In genomic region chr4:488828-489560, dm6 we compare ENCODE assay signal across 4 fruit fly cellular contexts.
TF ChIP-seq lines count a peak whose summit lies in the region.

Gene Asator, minus strand, starts transcription at chr4:488994.

- TF ChIP-seq CTCF in whole organism, embryonic (GFP tag; optimal IDR thresholded peaks at IDR 0.05; lab: Kevin White, UChicago), result no peak

TF ChIP-seq in whole organism, embryonic, 481 proteins besides CTCF, POLR2A, EP300 and RAD21 (continues in another document):
- TF ChIP-seq HLH4C (GFP tag; IDR thresholded peaks at IDR 0.05; lab: Robert Waterston, UW; ENCODE audit: partially characterized antibody), result no peak
- peak; percentile 33 to 67 for TF ChIP-seq chif (GFP tag; optimal IDR thresholded peaks at IDR 0.05; lab: Kevin White, UChicago)
- TF ChIP-seq ttk (GFP tag; IDR thresholded peaks at IDR 0.05; lab: Robert Waterston, UW), result no peak; the same call in 1 of the 2 replicates
- no peak for TF ChIP-seq Rx (GFP tag; IDR thresholded peaks at IDR 0.05; lab: Robert Waterston, UW)
- TF ChIP-seq HLH3B (GFP tag; IDR thresholded peaks at IDR 0.05; lab: Robert Waterston, UW), result peak; percentile 61; the same call in 1 of the 2 replicates
- TF ChIP-seq btn (GFP tag; optimal IDR thresholded peaks at IDR 0.05; lab: Kevin White, UChicago), result no peak
- peak; percentile 49 for TF ChIP-seq CG17385 (GFP tag; optimal IDR thresholded peaks at IDR 0.05; lab: Kevin White, UChicago)
- no peak for TF ChIP-seq Bgb (GFP tag; IDR thresholded peaks at IDR 0.05; lab: Robert Waterston, UW; ENCODE audit: partially characterized antibody)
- no peak for TF ChIP-seq Dp (GFP tag; optimal IDR thresholded peaks at IDR 0.05; lab: Kevin White, UChicago)
- TF ChIP-seq CG2199 (GFP tag; IDR thresholded peaks at IDR 0.05; lab: Robert Waterston, UW), result peak; percentile 87
- peak; percentile 46 for TF ChIP-seq Nf-YC (tag; optimal IDR thresholded peaks at IDR 0.05; lab: Kevin White, UChicago)
- TF ChIP-seq pzg (GFP tag; optimal IDR thresholded peaks at IDR 0.05; lab: Kevin White, UChicago), result no peak
- TF ChIP-seq emc (GFP tag; optimal IDR thresholded peaks at IDR 0.05; lab: Kevin White, UChicago), result peak; percentile 6
- TF ChIP-seq Hr39 (optimal IDR thresholded peaks at IDR 0.05; lab: Kevin White, UChicago), result no peak
- TF ChIP-seq ERR (GFP tag; optimal IDR thresholded peaks at IDR 0.05; lab: Kevin White, UChicago), result peak; percentile 35
- no peak for TF ChIP-seq CG11723 (GFP tag; optimal IDR thresholded peaks at IDR 0.05; lab: Kevin White, UChicago)
- peak; percentile 24 for TF ChIP-seq CG8388 (GFP tag; optimal IDR thresholded peaks at IDR 0.05; lab: Kevin White, UChicago)
- peak; percentile 40 for TF ChIP-seq ash1 (GFP tag; optimal IDR thresholded peaks at IDR 0.05; lab: Kevin White, UChicago)
- peak; percentile 66 for TF ChIP-seq dmrt11E (tag; optimal IDR thresholded peaks at IDR 0.05; lab: Kevin White, UChicago)
- no peak for TF ChIP-seq pfk (GFP tag; optimal IDR thresholded peaks at IDR 0.05; lab: Kevin White, UChicago)
- peak; percentile 65 for TF ChIP-seq nom (GFP tag; optimal IDR thresholded peaks at IDR 0.05; lab: Kevin White, UChicago)
- TF ChIP-seq Sry-δ (GFP tag; optimal IDR thresholded peaks at IDR 0.05; lab: Kevin White, UChicago), result peak; percentile 22

TF ChIP-seq in whole organism, prepupa, 60 proteins besides CTCF, POLR2A, EP300 and RAD21 (continues in another document):
- TF ChIP-seq CG34406 (GFP tag; optimal IDR thresholded peaks at IDR 0.05; lab: Kevin White, UChicago) (peak; percentile 54), Sox15 (GFP tag; optimal IDR thresholded peaks at IDR 0.05; lab: Kevin White, UChicago) (no peak), Sox102F (GFP tag; optimal IDR thresholded peaks at IDR 0.05; lab: Kevin White, UChicago) (peak; percentile 70), net (GFP tag; optimal IDR thresholded peaks at IDR 0.05; lab: Kevin White, UChicago) (peak; percentile 40), Sox14 (GFP tag; optimal IDR thresholded peaks at IDR 0.05; lab: Kevin White, UChicago) (peak; percentile 49), CG11902 (GFP tag; optimal IDR thresholded peaks at IDR 0.05; lab: Kevin White, UChicago) (peak; percentile 46), acj6 (GFP tag; optimal IDR thresholded peaks at IDR 0.05; lab: Kevin White, UChicago) (peak; percentile 59), topi (GFP tag; optimal IDR thresholded peaks at IDR 0.05; lab: Kevin White, UChicago) (peak; percentile 65), fd59A (GFP tag; optimal IDR thresholded peaks at IDR 0.05; lab: Kevin White, UChicago) (peak; percentile 13), CG9139 (GFP tag; optimal IDR thresholded peaks at IDR 0.05; lab: Kevin White, UChicago) (peak; percentile 5), esn (GFP tag; optimal IDR thresholded peaks at IDR 0.05; lab: Kevin White, UChicago) (peak; percentile 64), ss (GFP tag; optimal IDR thresholded peaks at IDR 0.05; lab: Kevin White, UChicago) (peak; percentile 57 to 85), CG6276 (GFP tag; optimal IDR thresholded peaks at IDR 0.05; lab: Kevin White, UChicago) (no peak), CG6854 (GFP tag; optimal IDR thresholded peaks at IDR 0.05; lab: Kevin White, UChicago) (peak; percentile 28), fkh (GFP tag; optimal IDR thresholded peaks at IDR 0.05; lab: Kevin White, UChicago) (no peak), Blimp-1 (GFP tag; optimal IDR thresholded peaks at IDR 0.05; lab: Kevin White, UChicago) (no peak), svp (GFP tag; lab: Kevin White, UChicago) (peak; percentile 84), Eip78C (GFP tag; lab: Kevin White, UChicago) (peak; percentile 90), Hr38 (GFP tag; optimal IDR thresholded peaks at IDR 0.05; lab: Kevin White, UChicago) (no peak), vri (GFP tag; optimal IDR thresholded peaks at IDR 0.05; lab: Kevin White, UChicago) (peak; percentile 60), Ets21C (GFP tag; optimal IDR thresholded peaks at IDR 0.05; lab: Kevin White, UChicago) (peak; percentile 50), CG7368 (GFP tag; optimal IDR thresholded peaks at IDR 0.05; lab: Kevin White, UChicago) (peak; percentile 44), CG16779 (tag; optimal IDR thresholded peaks at IDR 0.05; lab: Kevin White, UChicago) (no peak), CG8119 (GFP tag; IDR thresholded peaks at IDR 0.05; lab: Robert Waterston, UW) (no peak), eg (GFP tag; IDR thresholded peaks at IDR 0.05; lab: Robert Waterston, UW) (no peak)

TF ChIP-seq in whole organism, pupa, 21 proteins besides CTCF, POLR2A, EP300 and RAD21:
- TF ChIP-seq CG14655 (GFP tag; optimal IDR thresholded peaks at IDR 0.05; lab: Kevin White, UChicago) (peak; percentile 21), Pif1B (GFP tag; optimal IDR thresholded peaks at IDR 0.05; lab: Kevin White, UChicago) (peak; percentile 40), Snoo (tag; optimal IDR thresholded peaks at IDR 0.05; lab: Kevin White, UChicago) (peak; percentile 25), CG17806 (tag; optimal IDR thresholded peaks at IDR 0.05; lab: Kevin White, UChicago) (peak; percentile 25), CG13204 (GFP tag; optimal IDR thresholded peaks at IDR 0.05; lab: Kevin White, UChicago) (no peak), CG8301 (tag; optimal IDR thresholded peaks at IDR 0.05; lab: Kevin White, UChicago) (no peak), CG15710 (tag; optimal IDR thresholded peaks at IDR 0.05; lab: Kevin White, UChicago) (peak; percentile 55), CG8159 (tag; optimal IDR thresholded peaks at IDR 0.05; lab: Kevin White, UChicago) (peak; percentile 59), Pif1A (GFP tag; optimal IDR thresholded peaks at IDR 0.05; lab: Kevin White, UChicago) (peak; percentile 61), EcR (GFP tag; optimal IDR thresholded peaks at IDR 0.05; lab: Kevin White, UChicago) (no peak), gl (tag; optimal IDR thresholded peaks at IDR 0.05; lab: Kevin White, UChicago) (peak; percentile 9), CG4496 (GFP tag; IDR thresholded peaks at IDR 0.05; lab: Robert Waterston, UW) (no peak), Ets98B (GFP tag; IDR thresholded peaks at IDR 0.05; lab: Robert Waterston, UW) (no peak), CG12605 (GFP tag; IDR thresholded peaks at IDR 0.05; lab: Robert Waterston, UW) (no peak), CG9948 (tag; optimal IDR thresholded peaks at IDR 0.05; lab: Kevin White, UChicago) (peak; percentile 21), CG32121 (GFP tag; IDR thresholded peaks at IDR 0.05; lab: Robert Waterston, UW) (no peak), rn (GFP tag; IDR thresholded peaks at IDR 0.05; lab: Robert Waterston, UW) (no peak), CG34367 (tag; optimal IDR thresholded peaks at IDR 0.05; lab: Kevin White, UChicago) (peak; percentile 29), fd96Ca (GFP tag; IDR thresholded peaks at IDR 0.05; lab: Robert Waterston, UW) (no peak), CG10348 (GFP tag; IDR thresholded peaks at IDR 0.05; lab: Robert Waterston, UW) (no peak), D1 (tag; optimal IDR thresholded peaks at IDR 0.05; lab: Kevin White, UChicago) (no peak)

TF ChIP-seq in whole organism, wandering third instar larva, 38 proteins besides CTCF, POLR2A, EP300 and RAD21:
- TF ChIP-seq woc (GFP tag; optimal IDR thresholded peaks at IDR 0.05; lab: Kevin White, UChicago) (peak; percentile 79), rgr (GFP tag; optimal IDR thresholded peaks at IDR 0.05; lab: Kevin White, UChicago) (peak; percentile 65), psq (GFP tag; optimal IDR thresholded peaks at IDR 0.05; lab: Kevin White, UChicago) (peak; percentile 38), Abd-B (GFP tag; optimal IDR thresholded peaks at IDR 0.05; lab: Kevin White, UChicago) (no peak), OdsH (GFP tag; optimal IDR thresholded peaks at IDR 0.05; lab: Kevin White, UChicago) (peak; percentile 67), Dif (GFP tag; optimal IDR thresholded peaks at IDR 0.05; lab: Kevin White, UChicago; ENCODE audit: partially characterized antibody) (no peak), fru (GFP tag; optimal IDR thresholded peaks at IDR 0.05; lab: Kevin White, UChicago) (peak; percentile 77), Hr83 (GFP tag; optimal IDR thresholded peaks at IDR 0.05; lab: Kevin White, UChicago; ENCODE audit: poor library complexity, severe bottlenecking) (peak; percentile 4), Rel (GFP tag; optimal IDR thresholded peaks at IDR 0.05; lab: Kevin White, UChicago) (peak; percentile 14), Rel (tag; optimal IDR thresholded peaks at IDR 0.05; lab: Kevin White, UChicago) (no peak), br (GFP tag; optimal IDR thresholded peaks at IDR 0.05; lab: Kevin White, UChicago) (peak; percentile 69), lola (GFP tag; optimal IDR thresholded peaks at IDR 0.05; lab: Kevin White, UChicago) (no peak), HLH106 (tag; optimal IDR thresholded peaks at IDR 0.05; lab: Kevin White, UChicago) (peak; percentile 63), ey (GFP tag; optimal IDR thresholded peaks at IDR 0.05; lab: Kevin White, UChicago) (peak; percentile 70), Sp1 (GFP tag; optimal IDR thresholded peaks at IDR 0.05; lab: Kevin White, UChicago) (peak; percentile 60), CG32264 (GFP tag; optimal IDR thresholded peaks at IDR 0.05; lab: Kevin White, UChicago) (peak; percentile 12), foxo (GFP tag; optimal IDR thresholded peaks at IDR 0.05; lab: Kevin White, UChicago) (peak in 1 of 2 experiments; percentile 76), CrebA (GFP tag; optimal IDR thresholded peaks at IDR 0.05; lab: Kevin White, UChicago; ENCODE audit: borderline replicate concordance) (no peak), dmrt93B (GFP tag; optimal IDR thresholded peaks at IDR 0.05; lab: Kevin White, UChicago) (peak; percentile 18), h (GFP tag; optimal IDR thresholded peaks at IDR 0.05; lab: Kevin White, UChicago) (peak; percentile 76)

Comparison
In these comparisons a context has a peak if more than half of its experiments do, and no peak if none do; other contexts are left out.
1. Of the 7 proteins assayed by ChIP-seq in both whole organism, embryonic and whole organism, prepupa: peak only in whole organism, embryonic: Blimp-1, CG16779 and Gug; only in whole organism, prepupa: Hr39; in both: CG6854 and Sox102F; in neither: 1.